Worm (Caenorhabditis elegans) whole organism, young adult: ENCODE measurements around the gene sdz-8.

ENCODE experiments used
- ama-1 ChIP-seq, 3 experiments: fragments of 150-350 bp in 1 of 3; sonication (generic microtip) in 2 of 3; optimal IDR thresholded peaks; 2 replicates each; lab custom pipeline; 2014 to 2018; ENCODE audit warnings: missing biosample characterization in 2 of 3, missing genetic modification characterization in 2 of 3, missing genetic modification reagents in 2 of 3
- hsf-1 ChIP-seq: fragments of 200-800 bp; sonication (Bioruptor generic); IDR thresholded peaks from 2 replicates; pipeline ENCODE4 v1.3.6; 2022; ENCODE audit warnings: missing genetic modification reagents, missing genetic modification characterization, missing compliant biosample characterization
- lin-40 ChIP-seq: sonication (generic microtip); optimal IDR thresholded peaks from 2 replicates; lab custom pipeline; 2016; ENCODE audit warnings: missing genetic modification characterization, mild to moderate bottlenecking, missing compliant biosample characterization, missing genotype, missing genetic modification reagents
- mcd-1 ChIP-seq: fragments of 200-800 bp; sonication (Bioruptor generic); IDR thresholded peaks from 2 replicates; pipeline ENCODE4 v1.3.6; 2022; ENCODE audit warnings: missing genetic modification reagents, missing genetic modification characterization, missing compliant biosample characterization
- repo-1 ChIP-seq: sonication (generic microtip); optimal IDR thresholded peaks from 2 replicates; lab custom pipeline; 2017; ENCODE audit warnings: mild to moderate bottlenecking, missing genetic modification characterization, missing compliant biosample characterization
- somi-1 ChIP-seq: fragments of 200-800 bp; sonication (Bioruptor generic); optimal IDR thresholded peaks from 2 replicates; lab custom pipeline; 2018; ENCODE audit warnings: mild to moderate bottlenecking, missing genetic modification characterization, missing compliant biosample characterization
- tbp1 ChIP-seq: fragments of 200-800 bp; sonication (Bioruptor generic); optimal IDR thresholded peaks from 2 replicates; lab custom pipeline; 2018; ENCODE audit warnings: mild to moderate bottlenecking, missing genetic modification characterization, missing compliant biosample characterization
- ztf-18 ChIP-seq: sonication (generic microtip); optimal IDR thresholded peaks from 2 replicates; lab custom pipeline; 2016; ENCODE audit warnings: missing genotype, mild to moderate bottlenecking, missing genetic modification characterization, missing compliant biosample characterization

DNA sequence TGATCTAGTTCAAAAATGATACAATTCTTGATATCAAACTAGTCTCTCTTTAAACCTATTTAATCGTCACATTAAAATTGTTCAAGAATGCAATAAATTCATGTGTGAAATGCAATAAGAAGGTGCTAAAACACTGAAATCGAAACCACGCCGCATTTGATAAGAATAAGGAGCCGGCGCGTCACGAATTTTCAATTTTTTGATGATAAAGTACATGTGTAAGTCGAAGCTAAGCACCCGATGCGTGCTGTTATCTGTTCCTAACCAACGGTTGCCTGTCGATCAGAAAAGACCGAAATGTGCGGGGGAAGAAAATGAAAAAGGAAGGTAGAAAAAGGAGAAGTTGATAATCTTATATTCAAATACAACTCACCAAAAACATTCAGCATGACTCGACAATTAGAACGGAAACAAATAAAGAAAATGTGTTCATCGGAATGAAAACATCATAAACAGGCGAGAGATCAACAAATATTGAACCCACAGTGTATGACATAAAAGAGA lies 45.7 kb downstream of the sdz-8 start, which contains the start of gene aat-6:
- TF ChIP-seq mcd-1 (GFP tag; lab: Robert Waterston, UW) (no peak), hsf-1 (GFP tag; lab: Robert Waterston, UW) (no peak), tbp1 (no peak), ztf-18 (tag; lab: Kevin White, UChicago) (no peak), lin-40 (no peak), somi-1 (GFP tag; lab: Kevin White, UChicago) (no peak), repo-1 (tag; lab: Kevin White, UChicago) (no peak), ama-1 (optimal IDR thresholded peaks at IDR 0.05; lab: Kevin White, UChicago) (no peak), ama-1 (GFP tag; optimal IDR thresholded peaks at IDR 0.05; lab: Kevin White, UChicago) (no peak)
